Worm (Caenorhabditis elegans) whole organism, L4 larva: ENCODE measurements around the gene zyg-12.
A peak's percentile ranks its signal among the peaks of the same experiment; 100 is the strongest.

Experiments
- F44E2.7 ChIP-seq: fragments of 200-800 bp; sonication (Bioruptor generic); IDR thresholded peaks from 2 replicates; pipeline ENCODE4 v2.1.2; 2022; ENCODE audit warnings: missing genetic modification characterization, missing compliant biosample characterization
- R02D3.7 ChIP-seq: fragments of 150-350 bp; sonication (generic microtip); optimal IDR thresholded peaks from 3 replicates; lab custom pipeline; 2014; ENCODE audit warnings: missing biosample characterization, missing genetic modification characterization
- aly-2 ChIP-seq: sonication (generic microtip); optimal IDR thresholded peaks from 2 replicates; lab custom pipeline; 2018; ENCODE audit warnings: missing biosample characterization, missing genetic modification characterization
- ama-1 ChIP-seq: fragments of 150-350 bp; optimal IDR thresholded peaks from 2 replicates; lab custom pipeline; 2014; ENCODE audit warnings: inconsistent platforms, mixed read lengths
- daf-16 ChIP-seq, 3 experiments: sonication (generic microtip); optimal IDR thresholded peaks; 2 replicates each; lab custom pipeline; 2016 to 2017; ENCODE audit warnings: missing genetic modification characterization in 3 of 3, missing genetic modification reagents in 3 of 3, mild to moderate bottlenecking in 2 of 3, missing compliant biosample characterization in 2 of 3, missing biosample characterization in 1 of 3, moderate library complexity in 1 of 3
- dmd-9 ChIP-seq: fragments of 200-800 bp; sonication (Bioruptor generic); IDR thresholded peaks from 2 replicates; pipeline ENCODE4 v1.3.6; 2022; ENCODE audit warnings: missing genetic modification reagents, missing genetic modification characterization, missing compliant biosample characterization
- hif-1 ChIP-seq, 2 experiments: sonication (generic microtip); optimal IDR thresholded peaks; 2 replicates each; lab custom pipeline; 2016 to 2017; ENCODE audit warnings: missing compliant biosample characterization in 2 of 2, missing genetic modification characterization in 2 of 2, missing genetic modification reagents in 2 of 2, missing genotype in 2 of 2, mild to moderate bottlenecking in 1 of 2
- jun-1 ChIP-seq: fragments of 150-350 bp; optimal IDR thresholded peaks from 2 replicates; lab custom pipeline; 2014; ENCODE audit warnings: missing biosample characterization, missing genetic modification reagents, missing genetic modification characterization
- mes-2 ChIP-seq: sonication (generic microtip); optimal IDR thresholded peaks from 2 replicates; lab custom pipeline; 2016; ENCODE audit warnings: missing genotype, mild to moderate bottlenecking, missing genetic modification characterization, missing compliant biosample characterization; ENCODE audit not compliant: poor library complexity, severe bottlenecking
- nhr-6 ChIP-seq: fragments of 150-350 bp; optimal IDR thresholded peaks from 2 replicates; lab custom pipeline; 2014; ENCODE audit warnings: missing biosample characterization, missing genetic modification characterization
- rbr-2 ChIP-seq: sonication (generic microtip); optimal IDR thresholded peaks from 2 replicates; lab custom pipeline; 2016; ENCODE audit warnings: missing genotype, missing genetic modification characterization, missing compliant biosample characterization
- spr-3 ChIP-seq: fragments of 200-800 bp; sonication (Bioruptor generic); optimal IDR thresholded peaks from 2 replicates; lab custom pipeline; 2018; ENCODE audit warnings: mild to moderate bottlenecking, missing genetic modification characterization, missing compliant biosample characterization
- unc-39 ChIP-seq: sonication (generic microtip); optimal IDR thresholded peaks from 2 replicates; lab custom pipeline; 2017; ENCODE audit warnings: missing biosample characterization, missing genetic modification characterization

ce11 chrII:4955353-4955752 lies 5.7 kb downstream of the zyg-12 start, which contains the start of gene pbs-3:
- TF ChIP-seq F44E2.7 (GFP tag; lab: Robert Waterston, UW) (no peak), nhr-6 (tag; lab: Kevin White, UChicago) (peak; percentile 82), rbr-2 (tag; lab: Kevin White, UChicago) (peak; percentile 2), mes-2 (tag; lab: Kevin White, UChicago) (peak; percentile 95), aly-2 (tag; lab: Kevin White, UChicago) (no peak), unc-39 (tag; lab: Kevin White, UChicago) (no peak), hif-1 (tag; optimal IDR thresholded peaks at IDR 0.05; lab: Kevin White, UChicago) (peak in 1 of 2 experiments; percentile 68), daf-16 (GFP tag; optimal IDR thresholded peaks at IDR 0.05; lab: Kevin White, UChicago) (no peak), daf-16 (tag; optimal IDR thresholded peaks at IDR 0.05; lab: Kevin White, UChicago) (peak; percentile 35), dmd-9 (GFP tag; lab: Robert Waterston, UW) (no peak), jun-1 (no peak), ama-1 (peak; percentile 66), R02D3.7 (tag; lab: Kevin White, UChicago) (no peak), spr-3 (GFP tag; lab: Kevin White, UChicago) (no peak)
